Fruit fly (Drosophila melanogaster) whole organism, prepupa: ENCODE data around the gene PolD2.

ENCODE experiments used
- Blimp-1 ChIP-seq: fragments of 200-800 bp; sonication (Bioruptor generic); optimal IDR thresholded peaks from 3 replicates; lab custom pipeline; 2017; ENCODE audit warnings: missing biosample characterization, missing genetic modification characterization, mild to moderate bottlenecking, moderate library complexity, missing genetic modification reagents
- CG10631 ChIP-seq: fragments of 200-800 bp; sonication (Bioruptor generic); optimal IDR thresholded peaks from 2 replicates; lab custom pipeline; 2016; ENCODE audit warnings: missing biosample characterization, missing genetic modification characterization
- CG10669 ChIP-seq: fragments of 200-800 bp; sonication (Bioruptor generic); optimal IDR thresholded peaks from 3 replicates; lab custom pipeline; 2018; ENCODE audit warnings: missing biosample characterization, mild to moderate bottlenecking, missing genetic modification characterization, moderate library complexity
- CG11762 ChIP-seq: fragments of 200-800 bp; sonication (Bioruptor generic); optimal IDR thresholded peaks from 3 replicates; lab custom pipeline; 2016; ENCODE audit warnings: missing biosample characterization, missing genetic modification characterization; ENCODE audit not compliant: insufficient read depth
- CG11902 ChIP-seq: fragments of 200-800 bp; sonication (Bioruptor generic); optimal IDR thresholded peaks from 3 replicates; lab custom pipeline; 2016; ENCODE audit warnings: missing biosample characterization, missing genetic modification characterization
- CG1621 ChIP-seq: fragments of 200-800 bp; sonication (Bioruptor generic); optimal IDR thresholded peaks from 3 replicates; lab custom pipeline; 2018; ENCODE audit warnings: missing biosample characterization, mild to moderate bottlenecking, missing genetic modification characterization
- CG16779 ChIP-seq: fragments of 200-800 bp; sonication (Bioruptor generic); optimal IDR thresholded peaks from 3 replicates; lab custom pipeline; 2017; ENCODE audit warnings: missing biosample characterization, mild to moderate bottlenecking, missing genetic modification characterization
- CG3032 ChIP-seq: fragments of 200-800 bp; optimal IDR thresholded peaks from 2 replicates; lab custom pipeline; 2019; ENCODE audit warnings: missing biosample characterization, mild to moderate bottlenecking, missing genetic modification characterization, moderate library complexity
- CG31627 ChIP-seq: fragments of 200-800 bp; sonication (Bioruptor generic); optimal IDR thresholded peaks from 3 replicates; lab custom pipeline; 2016; ENCODE audit warnings: missing biosample characterization, missing genetic modification characterization
- CG32006 ChIP-seq: fragments of 200-800 bp; sonication (Bioruptor generic); optimal IDR thresholded peaks from 3 replicates; lab custom pipeline; 2017; ENCODE audit warnings: missing biosample characterization, mild to moderate bottlenecking, missing genetic modification characterization
- CG3919 ChIP-seq: fragments of 200-800 bp; sonication (Bioruptor generic); optimal IDR thresholded peaks from 3 replicates; lab custom pipeline; 2016; ENCODE audit warnings: missing biosample characterization, missing genetic modification characterization
- CG4318 ChIP-seq: fragments of 200-800 bp; sonication (Bioruptor generic); optimal IDR thresholded peaks from 3 replicates; lab custom pipeline; 2017; ENCODE audit warnings: missing biosample characterization, mild to moderate bottlenecking, missing genetic modification characterization
- CG6276 ChIP-seq: fragments of 200-800 bp; sonication (Bioruptor generic); optimal IDR thresholded peaks from 2 replicates; lab custom pipeline; 2017; ENCODE audit warnings: missing biosample characterization, mild to moderate bottlenecking, missing genetic modification characterization
- CG6792 ChIP-seq: fragments of 200-800 bp; sonication (Bioruptor generic); optimal IDR thresholded peaks from 3 replicates; lab custom pipeline; 2016; ENCODE audit warnings: missing biosample characterization, missing genetic modification characterization
- CG6808 ChIP-seq: fragments of 200-800 bp; sonication (Bioruptor generic); optimal IDR thresholded peaks from 3 replicates; lab custom pipeline; 2017; ENCODE audit warnings: missing biosample characterization, missing genetic modification characterization, mild to moderate bottlenecking, moderate library complexity, missing genetic modification reagents
- CG6854 ChIP-seq: fragments of 200-800 bp; sonication (Bioruptor generic); optimal IDR thresholded peaks from 2 replicates; lab custom pipeline; 2017; ENCODE audit warnings: missing biosample characterization, mild to moderate bottlenecking, missing genetic modification characterization
- CG8119 ChIP-seq: fragments of 200-800 bp; sonication (Bioruptor generic); IDR thresholded peaks from 3 replicates; pipeline ENCODE4 v1.3.6; 2022; ENCODE audit warnings: missing biosample characterization, missing genetic modification characterization
- CG8319 ChIP-seq: fragments of 200-800 bp; sonication (Bioruptor generic); optimal IDR thresholded peaks from 3 replicates; lab custom pipeline; 2016; ENCODE audit warnings: missing biosample characterization, missing genetic modification characterization
- CG8632 ChIP-seq: fragments of 200-800 bp; sonication (Bioruptor generic); optimal IDR thresholded peaks from 3 replicates; lab custom pipeline; 2016; ENCODE audit warnings: missing biosample characterization, missing genetic modification characterization
- CG9139 ChIP-seq: fragments of 200-800 bp; sonication (Bioruptor generic); optimal IDR thresholded peaks from 3 replicates; lab custom pipeline; 2017; ENCODE audit warnings: missing biosample characterization, mild to moderate bottlenecking, missing genetic modification characterization
- Eip75B ChIP-seq: fragments of 200-800 bp; sonication (Bioruptor generic); optimal IDR thresholded peaks from 3 replicates; lab custom pipeline; 2016; ENCODE audit warnings: missing biosample characterization, missing genetic modification characterization
- Eip78C ChIP-seq: fragments of 200-800 bp; sonication (Bioruptor generic); peaks from one replicate; lab custom pipeline; 2016; ENCODE audit warnings: missing biosample characterization, missing genetic modification characterization
- Eip93F ChIP-seq: fragments of 200-800 bp; sonication (Bioruptor generic); optimal IDR thresholded peaks from 2 replicates; lab custom pipeline; 2016; ENCODE audit warnings: missing biosample characterization, mild to moderate bottlenecking, missing genetic modification characterization
- Ets21C ChIP-seq: fragments of 200-800 bp; sonication (Bioruptor generic); optimal IDR thresholded peaks from 3 replicates; lab custom pipeline; 2016; ENCODE audit warnings: missing biosample characterization, missing genetic modification characterization
- Gug ChIP-seq: fragments of 200-800 bp; sonication (Bioruptor generic); IDR thresholded peaks from 2 replicates; pipeline ENCODE4 v1.3.6; 2022; ENCODE audit warnings: missing biosample characterization, missing genetic modification characterization
- Hr38 ChIP-seq: sonication (Bioruptor generic); optimal IDR thresholded peaks from 2 replicates; lab custom pipeline; 2016; ENCODE audit warnings: missing biosample characterization, missing genetic modification characterization
- Hr39 ChIP-seq: fragments of 200-800 bp; sonication (Bioruptor generic); optimal IDR thresholded peaks from 2 replicates; lab custom pipeline; 2016; ENCODE audit warnings: missing biosample characterization, missing genetic modification characterization
- Hr4 ChIP-seq: fragments of 200-800 bp; sonication (Bioruptor generic); optimal IDR thresholded peaks from 3 replicates; lab custom pipeline; 2016; ENCODE audit warnings: missing biosample characterization, missing genetic modification characterization
- Met ChIP-seq: fragments of 200-800 bp; sonication (Bioruptor generic); optimal IDR thresholded peaks from 3 replicates; lab custom pipeline; 2016; ENCODE audit warnings: missing biosample characterization, missing genetic modification characterization
- OdsH ChIP-seq: fragments of 200-800 bp; sonication (Bioruptor generic); optimal IDR thresholded peaks from 3 replicates; lab custom pipeline; 2016; ENCODE audit warnings: missing biosample characterization, missing genetic modification characterization
- Smox ChIP-seq: fragments of 200-800 bp; sonication (Bioruptor generic); optimal IDR thresholded peaks from 3 replicates; lab custom pipeline; 2016; ENCODE audit warnings: missing biosample characterization, missing genetic modification characterization
- Sox102F ChIP-seq: fragments of 200-800 bp; sonication (Bioruptor generic); optimal IDR thresholded peaks from 2 replicates; lab custom pipeline; 2016; ENCODE audit warnings: missing biosample characterization, mild to moderate bottlenecking, missing genetic modification characterization
- Sox14 ChIP-seq: fragments of 200-800 bp; sonication (Bioruptor generic); optimal IDR thresholded peaks from 3 replicates; lab custom pipeline; 2016; ENCODE audit warnings: missing biosample characterization, missing genetic modification characterization
- Sox15 ChIP-seq: fragments of 200-800 bp; sonication (Bioruptor generic); optimal IDR thresholded peaks from 3 replicates; lab custom pipeline; 2016; ENCODE audit warnings: missing biosample characterization, missing genetic modification characterization
- achi ChIP-seq: fragments of 200-800 bp; sonication (Bioruptor generic); optimal IDR thresholded peaks from 3 replicates; lab custom pipeline; 2016; ENCODE audit warnings: missing biosample characterization, missing genetic modification characterization
- dac ChIP-seq: fragments of 200-800 bp; sonication (Bioruptor generic); optimal IDR thresholded peaks from 2 replicates; lab custom pipeline; 2017; ENCODE audit warnings: missing biosample characterization, mild to moderate bottlenecking, missing genetic modification characterization
- eg ChIP-seq: fragments of 200-800 bp; sonication (Bioruptor generic); IDR thresholded peaks from 3 replicates; pipeline ENCODE4 v1.3.6; 2022; ENCODE audit warnings: missing biosample characterization, missing genetic modification characterization
- esn ChIP-seq: fragments of 200-800 bp; sonication (Bioruptor generic); optimal IDR thresholded peaks from 2 replicates; lab custom pipeline; 2016; ENCODE audit warnings: missing biosample characterization, mild to moderate bottlenecking, missing genetic modification characterization, moderate library complexity
- fd59A ChIP-seq: fragments of 200-800 bp; sonication (Bioruptor generic); optimal IDR thresholded peaks from 2 replicates; lab custom pipeline; 2017; ENCODE audit warnings: missing biosample characterization, mild to moderate bottlenecking, missing genetic modification characterization, missing genetic modification reagents
- fkh ChIP-seq: fragments of 200-800 bp; sonication (Bioruptor generic); optimal IDR thresholded peaks from 3 replicates; lab custom pipeline; 2017; ENCODE audit warnings: missing biosample characterization, mild to moderate bottlenecking, missing genetic modification characterization, moderate library complexity
- pdm3 ChIP-seq: fragments of 200-800 bp; sonication (Bioruptor generic); optimal IDR thresholded peaks from 3 replicates; lab custom pipeline; 2016; ENCODE audit warnings: missing biosample characterization, missing genetic modification characterization
- salr ChIP-seq, 2 experiments: fragments of 200-800 bp; sonication (Bioruptor generic); optimal IDR thresholded peaks; 3 replicates each; lab custom pipeline; 2016 to 2018; ENCODE audit warnings: missing biosample characterization in 2 of 2, missing genetic modification characterization in 2 of 2, mild to moderate bottlenecking in 1 of 2
- spab ChIP-seq: fragments of 200-800 bp; sonication (Bioruptor generic); optimal IDR thresholded peaks from 2 replicates; lab custom pipeline; 2017; ENCODE audit warnings: missing biosample characterization, mild to moderate bottlenecking, missing genetic modification characterization, missing genetic modification reagents
- ss ChIP-seq, 2 experiments: fragments of 200-800 bp; sonication (Bioruptor generic); optimal IDR thresholded peaks; 2 replicates in 1 of 2; 3 replicates in 1 of 2; lab custom pipeline; 2017 to 2018; ENCODE audit warnings: mild to moderate bottlenecking in 2 of 2, missing biosample characterization in 2 of 2, missing genetic modification characterization in 2 of 2, moderate library complexity in 1 of 2
- svp ChIP-seq: fragments of 200-800 bp; sonication (Bioruptor generic); peaks from one replicate; lab custom pipeline; 2016; ENCODE audit warnings: missing biosample characterization, missing genetic modification characterization

The PolD2 gene

DNA sequence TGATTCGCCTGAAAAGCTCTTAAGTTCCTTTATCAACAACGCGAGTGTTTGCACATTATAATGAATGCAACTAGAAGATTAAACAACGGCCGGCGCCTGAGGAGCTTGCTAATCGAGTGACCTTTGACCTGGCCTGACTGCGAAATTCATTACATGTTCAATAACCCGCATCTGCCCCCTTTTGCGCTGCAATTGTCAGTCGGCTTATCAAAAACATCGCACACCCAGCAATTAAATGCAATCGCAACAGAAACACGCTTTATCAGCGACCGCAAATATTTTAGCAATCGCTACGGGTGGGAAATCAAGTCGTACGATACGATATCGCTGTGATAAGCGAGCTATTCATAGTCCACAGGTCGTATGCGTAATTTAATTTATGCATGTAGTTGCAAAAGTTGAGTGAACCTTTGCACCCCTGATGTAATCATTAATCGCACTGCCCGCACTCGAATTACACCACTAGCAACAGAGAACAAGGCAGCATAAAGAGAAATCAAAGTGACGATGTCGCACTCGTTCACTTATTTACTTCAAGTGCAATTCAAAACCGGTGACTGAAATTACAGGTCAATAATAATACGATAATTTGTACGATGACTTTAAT, 35.8 kb upstream of the PolD2 start (continued):
- TF ChIP-seq spab (GFP tag; lab: Kevin White, UChicago) (no peak), Hr4 (GFP tag; lab: Kevin White, UChicago) (no peak), CG4318 (GFP tag; lab: Kevin White, UChicago) (no peak), CG31627 (GFP tag; lab: Kevin White, UChicago) (no peak), fkh (GFP tag; lab: Kevin White, UChicago) (no peak), Hr39 (GFP tag; lab: Kevin White, UChicago) (no peak), Met (GFP tag; lab: Kevin White, UChicago) (no peak), svp (GFP tag; lab: Kevin White, UChicago) (peak; percentile 96), dac (no peak), ss (GFP tag; optimal IDR thresholded peaks at IDR 0.05; lab: Kevin White, UChicago) (peak in 1 of 2 experiments; percentile 37), Gug (no peak), pdm3 (GFP tag; lab: Kevin White, UChicago) (no peak), Eip75B (GFP tag; lab: Kevin White, UChicago) (no peak), CG9139 (GFP tag; lab: Kevin White, UChicago) (no peak), CG11902 (GFP tag; lab: Kevin White, UChicago) (no peak), CG10669 (GFP tag; lab: Kevin White, UChicago) (no peak), salr (GFP tag; optimal IDR thresholded peaks at IDR 0.05; lab: Kevin White, UChicago) (no peak), CG6854 (no peak), Sox15 (GFP tag; lab: Kevin White, UChicago) (no peak), CG6792 (GFP tag; lab: Kevin White, UChicago) (no peak), Ets21C (GFP tag; lab: Kevin White, UChicago) (no peak), CG6276 (peak; percentile 38)
- TF ChIP-seq, all 60 proteins: peak for 7

DNA sequence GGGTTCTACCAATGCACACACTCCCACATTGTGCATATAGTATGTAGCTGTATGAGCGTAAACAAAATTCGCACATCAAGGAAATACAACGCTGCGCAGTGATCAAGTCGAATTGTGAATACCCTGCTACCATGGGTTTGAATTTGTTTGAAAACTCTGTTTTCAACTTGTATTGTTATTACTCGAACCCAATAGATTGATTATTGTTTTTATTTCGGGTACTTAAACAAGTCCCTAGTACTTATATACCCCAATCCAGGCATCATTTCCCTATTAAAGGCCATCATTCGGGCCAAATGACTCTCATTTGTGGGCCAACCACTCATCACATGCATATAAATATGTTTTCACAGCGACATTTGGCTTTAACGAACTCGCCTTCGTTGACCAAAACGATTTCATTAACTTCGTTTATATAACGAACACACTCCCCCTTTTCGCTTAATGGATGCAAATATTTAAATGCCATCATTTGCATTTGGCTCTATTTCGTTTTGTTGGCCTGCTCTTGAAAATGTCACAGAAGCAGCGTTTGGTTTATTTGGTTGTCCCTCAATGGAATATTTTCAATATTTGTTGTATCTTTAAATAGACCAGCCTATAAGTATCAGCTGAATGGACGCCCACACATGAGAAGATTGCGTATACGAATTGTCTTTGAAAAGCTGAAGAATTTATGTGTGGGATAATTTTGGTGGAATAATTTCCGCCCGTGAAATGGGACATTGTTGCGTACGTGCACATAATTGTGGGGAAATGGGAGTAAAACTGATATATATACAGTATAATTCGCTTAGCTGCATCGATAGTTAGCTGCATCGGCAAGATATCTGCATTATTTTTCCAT, 35.1 kb upstream of the PolD2 start:
- TF ChIP-seq CG32006 (GFP tag; lab: Kevin White, UChicago) (peak; percentile 63), Smox (GFP tag; lab: Kevin White, UChicago) (peak; percentile 63), OdsH (GFP tag; lab: Kevin White, UChicago) (peak; percentile 69), CG4318 (GFP tag; lab: Kevin White, UChicago) (no peak), CG8632 (peak; percentile 46), CG10631 (GFP tag; lab: Kevin White, UChicago) (peak; percentile 21), CG9139 (GFP tag; lab: Kevin White, UChicago) (no peak), Hr39 (GFP tag; lab: Kevin White, UChicago) (peak; percentile 80), CG6808 (GFP tag; lab: Kevin White, UChicago) (no peak), CG1621 (tag; lab: Kevin White, UChicago) (no peak), fd59A (GFP tag; lab: Kevin White, UChicago) (peak; percentile 40), CG6854 (no peak), CG8319 (GFP tag; lab: Kevin White, UChicago) (peak; percentile 18), esn (peak; percentile 74), Eip78C (GFP tag; lab: Kevin White, UChicago) (peak; percentile 88), CG16779 (no peak), eg (GFP tag; lab: Robert Waterston, UW) (peak; percentile 78), Sox102F (GFP tag; lab: Kevin White, UChicago) (peak; percentile 60), dac (no peak), spab (GFP tag; lab: Kevin White, UChicago) (no peak), CG8119 (peak; percentile 67), Blimp-1 (GFP tag; lab: Kevin White, UChicago) (no peak), CG11902 (GFP tag; lab: Kevin White, UChicago) (no peak), Ets21C (GFP tag; lab: Kevin White, UChicago) (peak; percentile 56), Hr38 (GFP tag; lab: Kevin White, UChicago) (no peak), CG11762 (GFP tag; lab: Kevin White, UChicago) (no peak), CG31627 (GFP tag; lab: Kevin White, UChicago) (peak; percentile 79), pdm3 (GFP tag; lab: Kevin White, UChicago) (peak; percentile 63), CG3919 (GFP tag; lab: Kevin White, UChicago) (no peak), Gug (peak; percentile 50), fkh (GFP tag; lab: Kevin White, UChicago) (peak; percentile 14), CG3032 (tag; lab: Kevin White, UChicago) (peak; percentile 27), Sox14 (peak; percentile 54), Eip93F (GFP tag; lab: Kevin White, UChicago) (no peak), achi (GFP tag; lab: Kevin White, UChicago) (no peak)
